Fruit fly (Drosophila melanogaster): ENCODE results near the gene kipf.

The kipf gene

DNA sequence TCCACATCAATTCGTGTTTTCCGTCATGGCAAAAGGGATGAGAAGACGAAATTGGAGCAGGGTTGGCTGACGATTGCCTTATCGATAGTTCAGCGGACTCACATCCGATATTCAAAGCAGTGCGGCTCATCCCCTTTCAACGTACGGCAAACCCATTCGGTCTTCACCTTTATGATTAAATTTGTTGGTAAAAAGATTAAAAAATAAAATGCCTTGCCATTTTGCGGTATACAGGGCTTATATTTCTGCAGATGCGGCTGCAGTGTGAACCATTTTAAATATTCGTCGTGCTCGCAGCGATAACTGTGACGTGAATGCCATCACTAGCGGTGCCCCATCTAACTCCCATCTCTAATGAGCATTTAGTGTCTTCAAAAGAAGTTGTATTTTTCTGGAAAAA lies 6.3 kb upstream of the kipf start, which contains the start of the genes Taf7 and EMC1 (continued):
- TF ChIP-seq dm (GFP tag; optimal IDR thresholded peaks at IDR 0.05) (peak; percentile 61), Hr39 (optimal IDR thresholded peaks at IDR 0.05) (no peak), CG33557 (GFP tag; optimal IDR thresholded peaks at IDR 0.05) (peak; percentile 52), unc-4 (GFP tag; IDR thresholded peaks at IDR 0.05; ENCODE audit: partially characterized antibody) (peak; percentile 94), Fer2 (tag; optimal IDR thresholded peaks at IDR 0.05) (no peak), hth (optimal IDR thresholded peaks at IDR 0.05) (no peak), CG10366 (GFP tag; IDR thresholded peaks at IDR 0.05) (no peak), CG1233 (GFP tag; optimal IDR thresholded peaks at IDR 0.05) (no peak), Drgx (GFP tag; IDR thresholded peaks at IDR 0.05) (no peak), prd (optimal IDR thresholded peaks at IDR 0.05) (no peak), prd (GFP tag; IDR thresholded peaks at IDR 0.05) (peak; percentile 38; the same call in 1 of the 3 replicates), CHES-1-like (GFP tag; optimal IDR thresholded peaks at IDR 0.05) (peak; percentile 75), CG8944 (GFP tag; optimal IDR thresholded peaks at IDR 0.05) (peak; percentile 46), Mad (GFP tag; optimal IDR thresholded peaks at IDR 0.05) (peak; percentile 57), Bteb2 (GFP tag; optimal IDR thresholded peaks at IDR 0.05) (no peak), CG10209 (GFP tag; optimal IDR thresholded peaks at IDR 0.05) (no peak), crp (GFP tag; optimal IDR thresholded peaks at IDR 0.05) (peak in 1 of 2 experiments; percentile 49), abd-A (tag; optimal IDR thresholded peaks at IDR 0.05) (no peak), CG11560 (tag; IDR thresholded peaks at IDR 0.05) (no peak), ase (GFP tag; IDR thresholded peaks at IDR 0.05) (no peak), Gug (GFP tag; IDR thresholded peaks at IDR 0.05) (peak; percentile 28; the same call in 1 of the 4 replicates), NK7.1 (GFP tag; optimal IDR thresholded peaks at IDR 0.05) (no peak), CG9817 (tag; optimal IDR thresholded peaks at IDR 0.05) (no peak), CG12391 (tag; optimal IDR thresholded peaks at IDR 0.05) (no peak), btn (GFP tag; optimal IDR thresholded peaks at IDR 0.05) (no peak), gce (GFP tag; IDR thresholded peaks at IDR 0.05) (no peak), CG8359 (GFP tag; optimal IDR thresholded peaks at IDR 0.05; ENCODE audit: borderline replicate concordance) (no peak), p53 (GFP tag; optimal IDR thresholded peaks at IDR 0.05) (peak; percentile 20), en (GFP tag; optimal IDR thresholded peaks at IDR 0.05) (no peak), CG12744 (GFP tag; optimal IDR thresholded peaks at IDR 0.05) (no peak), peb (GFP tag; IDR thresholded peaks at IDR 0.05) (no peak), D (optimal IDR thresholded peaks at IDR 0.05) (no peak), D (GFP tag; optimal IDR thresholded peaks at IDR 0.05) (no peak), CG5953 (GFP tag; IDR thresholded peaks at IDR 0.05) (no peak), CG9727 (GFP tag; optimal IDR thresholded peaks at IDR 0.05) (no peak), Dek (tag; optimal IDR thresholded peaks at IDR 0.05) (no peak), CrebB (tag; optimal IDR thresholded peaks at IDR 0.05) (no peak), CG6175 (GFP tag; IDR thresholded peaks at IDR 0.05) (peak; percentile 95), Ssrp (tag; optimal IDR thresholded peaks at IDR 0.05) (no peak), CG6813 (GFP tag; optimal IDR thresholded peaks at IDR 0.05) (no peak), ham (GFP tag; IDR thresholded peaks at IDR 0.05) (no peak), trem (tag; optimal IDR thresholded peaks at IDR 0.05) (peak; percentile 47), Lhr (GFP tag; optimal IDR thresholded peaks at IDR 0.05) (peak; percentile 81), CG4328 (GFP tag; optimal IDR thresholded peaks at IDR 0.05) (no peak), tna (GFP tag; IDR thresholded peaks at IDR 0.05; ENCODE audit: partially characterized antibody) (peak; percentile 77; the same call in 1 of the 2 replicates), so (GFP tag; IDR thresholded peaks at IDR 0.05) (no peak), CG8290 (GFP tag; optimal IDR thresholded peaks at IDR 0.05) (peak; percentile 85), CG8290 (tag; optimal IDR thresholded peaks at IDR 0.05) (peak in 1 of 2 experiments; percentile 8), Vsx1 (GFP tag; optimal IDR thresholded peaks at IDR 0.05) (no peak), CG10462 (GFP tag; optimal IDR thresholded peaks at IDR 0.05) (no peak), CG9609 (GFP tag; optimal IDR thresholded peaks at IDR 0.05) (peak; percentile 37), CG15601 (tag; optimal IDR thresholded peaks at IDR 0.05) (no peak), Meics (GFP tag; optimal IDR thresholded peaks at IDR 0.05) (no peak)
